Worm (Caenorhabditis elegans): ENCODE measurements around the gene npr-15.

ce11 chrIII:3649305-3649704, 45.2 kb downstream of the npr-15 start:
- TF ChIP-seq blmp-1 (tag; optimal IDR thresholded peaks at IDR 0.05; ENCODE audit: insufficient read depth) = no peak
- TF ChIP-seq ama-1 (optimal IDR thresholded peaks at IDR 0.05) = no peak
- TF ChIP-seq lin-11 (tag; optimal IDR thresholded peaks at IDR 0.05) = no peak
- no peak for TF ChIP-seq alr-1 (tag; optimal IDR thresholded peaks at IDR 0.05)
- TF ChIP-seq aly-2 (tag; optimal IDR thresholded peaks at IDR 0.05) = no peak
- TF ChIP-seq ztf-11 (tag; optimal IDR thresholded peaks at IDR 0.05) = no peak

Data from whole organism, L2 larva.